Fruit fly (Drosophila melanogaster) whole organism, embryonic: ENCODE measurements around the gene CG2147.

ENCODE experiments used
- Abd-B ChIP-seq: fragments of 200-800 bp; sonication (Bioruptor generic); optimal IDR thresholded peaks from 2 replicates; lab custom pipeline; 2018; ENCODE audit warnings: missing biosample characterization, mild to moderate bottlenecking, missing genetic modification characterization, moderate library complexity
- Aef1 ChIP-seq: fragments of 200-800 bp; sonication (Bioruptor generic); IDR thresholded peaks from 3 replicates; pipeline ENCODE4 v1.3.6; 2022; ENCODE audit warnings: missing biosample characterization, missing genetic modification characterization
- Bgb ChIP-seq: fragments of 200-800 bp; sonication (Bioruptor generic); IDR thresholded peaks from 2 replicates; pipeline ENCODE4 v1.3.6; 2022; ENCODE audit warnings: missing biosample characterization, missing genetic modification characterization; ENCODE audit not compliant: partially characterized antibody
- CG10654 ChIP-seq: fragments of 200-800 bp; sonication (Bioruptor generic); optimal IDR thresholded peaks from 2 replicates; lab custom pipeline; 2016; ENCODE audit warnings: missing biosample characterization, missing genetic modification characterization
- CG11093 ChIP-seq: fragments of 200-800 bp; sonication (Bioruptor generic); IDR thresholded peaks from 3 replicates; pipeline ENCODE4 v1.3.6; 2022; ENCODE audit warnings: missing biosample characterization, missing genetic modification characterization
- CG11456 ChIP-seq: fragments of 200-800 bp; sonication (Bioruptor generic); IDR thresholded peaks from 3 replicates; pipeline ENCODE4 v1.3.6; 2022; ENCODE audit warnings: missing biosample characterization, missing genetic modification characterization
- CG11560 ChIP-seq: fragments of 200-800 bp; sonication (Bioruptor generic); IDR thresholded peaks from 3 replicates; pipeline ENCODE4 v1.3.6; 2022; ENCODE audit warnings: missing biosample characterization, missing genetic modification characterization
- CG11723 ChIP-seq: fragments of 200-800 bp; sonication (Bioruptor generic); optimal IDR thresholded peaks from 2 replicates; lab custom pipeline; 2017; ENCODE audit warnings: missing biosample characterization, mild to moderate bottlenecking, missing genetic modification characterization
- CG12942 ChIP-seq: fragments of 200-800 bp; sonication (Bioruptor generic); optimal IDR thresholded peaks from 3 replicates; lab custom pipeline; 2016; ENCODE audit warnings: missing biosample characterization, missing genetic modification characterization
- CG15011 ChIP-seq: fragments of 200-800 bp; sonication (Bioruptor generic); optimal IDR thresholded peaks from 3 replicates; lab custom pipeline; 2018; ENCODE audit warnings: missing biosample characterization, mild to moderate bottlenecking, missing genetic modification characterization
- CG1647 ChIP-seq: fragments of 200-800 bp; sonication (Bioruptor generic); optimal IDR thresholded peaks from 3 replicates; lab custom pipeline; 2016; ENCODE audit warnings: missing biosample characterization, missing genetic modification characterization
- CG2875 ChIP-seq: fragments of 200-800 bp; sonication (Bioruptor generic); optimal IDR thresholded peaks from 2 replicates; lab custom pipeline; 2017; ENCODE audit warnings: missing biosample characterization, mild to moderate bottlenecking, missing genetic modification characterization, missing genetic modification reagents
- CG31365 ChIP-seq: fragments of 200-800 bp; sonication (Bioruptor generic); optimal IDR thresholded peaks from 2 replicates; lab custom pipeline; 2018; ENCODE audit warnings: missing biosample characterization, mild to moderate bottlenecking, missing genetic modification characterization
- CG4360 ChIP-seq: fragments of 200-800 bp; sonication (Bioruptor generic); IDR thresholded peaks from 2 replicates; pipeline ENCODE4 v1.3.6; 2022; ENCODE audit warnings: missing biosample characterization, missing genetic modification characterization
- CG4617 ChIP-seq: fragments of 200-800 bp; sonication (Bioruptor generic); optimal IDR thresholded peaks from 3 replicates; lab custom pipeline; 2016; ENCODE audit warnings: missing biosample characterization, missing genetic modification characterization, borderline replicate concordance
- CG4854 ChIP-seq: fragments of 200-800 bp; sonication (Bioruptor generic); optimal IDR thresholded peaks from 2 replicates; lab custom pipeline; 2016; ENCODE audit warnings: missing biosample characterization, missing genetic modification characterization, inconsistent platforms
- CG8924 ChIP-seq: fragments of 200-800 bp; optimal IDR thresholded peaks from 3 replicates; lab custom pipeline; 2019; ENCODE audit warnings: missing biosample characterization, mild to moderate bottlenecking, missing genetic modification characterization, moderate library complexity
- CG8944 ChIP-seq: fragments of 200-800 bp; sonication (Bioruptor generic); optimal IDR thresholded peaks from 3 replicates; lab custom pipeline; 2016; ENCODE audit warnings: missing biosample characterization, missing genetic modification characterization
- CG9727 ChIP-seq: fragments of 200-800 bp; sonication (Bioruptor generic); optimal IDR thresholded peaks from 3 replicates; lab custom pipeline; 2017; ENCODE audit warnings: missing biosample characterization, mild to moderate bottlenecking, missing genetic modification characterization
- Deaf1 ChIP-seq: fragments of 200-800 bp; optimal IDR thresholded peaks from 3 replicates; lab custom pipeline; 2019; ENCODE audit warnings: missing biosample characterization, mild to moderate bottlenecking, missing genetic modification characterization, moderate library complexity
- Dref ChIP-seq: fragments of 200-800 bp; sonication (Bioruptor generic); IDR thresholded peaks from 2 replicates; pipeline ENCODE4 v1.3.6; 2022; ENCODE audit warnings: missing biosample characterization, missing genetic modification characterization
- Drgx ChIP-seq: fragments of 200-800 bp; sonication (Bioruptor generic); IDR thresholded peaks from 2 replicates; pipeline ENCODE4 v1.3.6; 2022; ENCODE audit warnings: missing biosample characterization, missing genetic modification characterization
- Ets97D ChIP-seq: fragments of 200-800 bp; sonication (Bioruptor generic); optimal IDR thresholded peaks from 3 replicates; lab custom pipeline; 2016; ENCODE audit warnings: missing biosample characterization, missing genetic modification characterization
- Fer1 ChIP-seq: fragments of 200-800 bp; sonication (Bioruptor generic); optimal IDR thresholded peaks from 2 replicates; lab custom pipeline; 2017; ENCODE audit warnings: missing biosample characterization, mild to moderate bottlenecking, missing genetic modification characterization
- HLH4C ChIP-seq: fragments of 200-800 bp; sonication (Bioruptor generic); IDR thresholded peaks from 3 replicates; pipeline ENCODE4 v1.3.6; 2022; ENCODE audit warnings: missing biosample characterization, missing genetic modification characterization; ENCODE audit not compliant: partially characterized antibody
- Hmr ChIP-seq: fragments of 200-800 bp; sonication (Bioruptor generic); optimal IDR thresholded peaks from 3 replicates; lab custom pipeline; 2017; ENCODE audit warnings: mild to moderate bottlenecking, missing biosample characterization, missing genetic modification reagents, missing genetic modification characterization
- Nf-YA ChIP-seq: fragments of 200-800 bp; sonication (Bioruptor generic); IDR thresholded peaks from 2 replicates; pipeline ENCODE4 v1.3.6; 2022; ENCODE audit warnings: missing biosample characterization, missing genetic modification characterization
- Oli ChIP-seq: fragments of 200-800 bp; sonication (Bioruptor generic); optimal IDR thresholded peaks from 2 replicates; lab custom pipeline; 2018; ENCODE audit warnings: missing biosample characterization, mild to moderate bottlenecking, missing genetic modification characterization, moderate library complexity
- bsh ChIP-seq, 2 experiments: fragments of 200-800 bp; sonication (Bioruptor generic); optimal IDR thresholded peaks; 2 replicates each; lab custom pipeline; 2017 to 2018; ENCODE audit warnings: mild to moderate bottlenecking in 2 of 2, missing biosample characterization in 2 of 2, missing genetic modification characterization in 2 of 2, moderate library complexity in 1 of 2
- caup ChIP-seq: fragments of 200-800 bp; sonication (Bioruptor generic); optimal IDR thresholded peaks from 3 replicates; lab custom pipeline; 2017; ENCODE audit warnings: missing biosample characterization, mild to moderate bottlenecking, missing genetic modification characterization, moderate library complexity; ENCODE audit not compliant: severe bottlenecking
- danr ChIP-seq: fragments of 200-800 bp; sonication (Bioruptor generic); IDR thresholded peaks from 2 replicates; pipeline ENCODE4 v1.3.6; 2022; ENCODE audit warnings: missing biosample characterization, missing genetic modification characterization
- emc ChIP-seq: fragments of 200-800 bp; sonication (Bioruptor generic); optimal IDR thresholded peaks from 2 replicates; lab custom pipeline; 2016; ENCODE audit warnings: missing biosample characterization, missing genetic modification characterization
- ems ChIP-seq: fragments of 200-800 bp; sonication (Bioruptor generic); optimal IDR thresholded peaks from 3 replicates; lab custom pipeline; 2016; ENCODE audit warnings: missing biosample characterization, missing genetic modification characterization
- eve ChIP-seq, 2 experiments: fragments of >200 bp; optimal IDR thresholded peaks; 2 replicates each; lab custom pipeline; 2017; ENCODE audit warnings: missing biosample characterization in 2 of 2, missing genetic modification characterization in 2 of 2
- gfzf ChIP-seq: fragments of 200-800 bp; sonication (Bioruptor generic); optimal IDR thresholded peaks from 2 replicates; lab custom pipeline; 2016; ENCODE audit warnings: missing biosample characterization, mild to moderate bottlenecking, missing genetic modification characterization, moderate library complexity
- gro ChIP-seq: fragments of 200-800 bp; sonication (Bioruptor generic); optimal IDR thresholded peaks from 2 replicates; lab custom pipeline; 2016; ENCODE audit warnings: missing biosample characterization, missing genetic modification characterization
- h ChIP-seq: fragments of >200 bp; optimal IDR thresholded peaks from 2 replicates; lab custom pipeline; 2017
- nerfin-2 ChIP-seq: fragments of 200-800 bp; sonication (Bioruptor generic); IDR thresholded peaks from 2 replicates; pipeline ENCODE4 v1.3.6; 2022; ENCODE audit warnings: missing biosample characterization, missing genetic modification characterization; ENCODE audit not compliant: partially characterized antibody
- org-1 ChIP-seq: fragments of 200-800 bp; sonication (Bioruptor generic); optimal IDR thresholded peaks from 2 replicates; lab custom pipeline; 2017; ENCODE audit warnings: missing biosample characterization, missing genetic modification characterization
- pan ChIP-seq, 4 experiments: fragments of >200 bp in 3 of 4; fragments of 200-800 bp in 1 of 4; sonication (Bioruptor generic) in 1 of 4; optimal IDR thresholded peaks in 3 of 4; IDR thresholded peaks in 1 of 4; 2 replicates each; pipeline versions ENCODE4 v1.3.6 to Lab custom; 2017 to 2022; ENCODE audit warnings: missing biosample characterization in 2 of 4, missing genetic modification characterization in 2 of 4, mixed read lengths in 1 of 4
- peb ChIP-seq: fragments of 200-800 bp; sonication (Bioruptor generic); IDR thresholded peaks from 2 replicates; pipeline ENCODE4 v1.3.6; 2022; ENCODE audit warnings: missing biosample characterization, missing genetic modification characterization
- pros ChIP-seq: fragments of 200-800 bp; sonication (Bioruptor generic); optimal IDR thresholded peaks from 3 replicates; lab custom pipeline; 2019; ENCODE audit warnings: missing biosample characterization, mild to moderate bottlenecking, missing genetic modification characterization, moderate library complexity
- pum ChIP-seq: fragments of 200-800 bp; sonication (Bioruptor generic); optimal IDR thresholded peaks from 2 replicates; lab custom pipeline; 2016; ENCODE audit warnings: missing biosample characterization, missing genetic modification characterization
- row ChIP-seq: fragments of 200-800 bp; sonication (Bioruptor generic); IDR thresholded peaks from 3 replicates; pipeline ENCODE4 v1.3.6; 2022; ENCODE audit warnings: missing biosample characterization, missing genetic modification characterization
- slou ChIP-seq: fragments of 200-800 bp; sonication (Bioruptor generic); optimal IDR thresholded peaks from 3 replicates; lab custom pipeline; 2016; ENCODE audit warnings: missing biosample characterization, missing genetic modification characterization
- stc ChIP-seq: fragments of 200-800 bp; sonication (Bioruptor generic); IDR thresholded peaks from 2 replicates; pipeline ENCODE4 v1.3.6; 2022; ENCODE audit warnings: missing biosample characterization, missing genetic modification characterization
- sug ChIP-seq: fragments of 200-800 bp; optimal IDR thresholded peaks from 2 replicates; lab custom pipeline; 2019; ENCODE audit warnings: missing biosample characterization, mild to moderate bottlenecking, missing genetic modification characterization, moderate library complexity
- twi ChIP-seq: fragments of 200-800 bp; optimal IDR thresholded peaks from 2 replicates; lab custom pipeline; 2019; ENCODE audit warnings: missing biosample characterization, mild to moderate bottlenecking, missing genetic modification characterization, moderate library complexity
- unc-4 ChIP-seq: fragments of 200-800 bp; sonication (Bioruptor generic); IDR thresholded peaks from 2 replicates; pipeline ENCODE4 v1.3.6; 2022; ENCODE audit warnings: missing biosample characterization, missing genetic modification characterization; ENCODE audit not compliant: partially characterized antibody
- usp ChIP-seq: fragments of >200 bp; optimal IDR thresholded peaks from 2 replicates; lab custom pipeline; 2017; ENCODE audit warnings: missing biosample characterization, missing genetic modification characterization

The CG2147 gene

dm6 chrX:8271363-8272061 lies 31.0 kb downstream of the CG2147 start, which contains the start of gene Corp (continued):
- TF ChIP-seq caup (GFP tag; lab: Kevin White, UChicago) (no peak), pum (no peak), CG8924 (tag; lab: Kevin White, UChicago) (peak; percentile 55), danr (GFP tag; lab: Robert Waterston, UW) (no peak), ems (GFP tag; lab: Kevin White, UChicago) (no peak), CG2875 (GFP tag; lab: Kevin White, UChicago) (no peak), CG4617 (GFP tag; lab: Kevin White, UChicago) (no peak), nerfin-2 (GFP tag; lab: Robert Waterston, UW) (no peak), HLH4C (no peak), peb (no peak), org-1 (GFP tag; lab: Kevin White, UChicago) (no peak), Hmr (GFP tag; lab: Kevin White, UChicago) (peak; percentile 5), CG11093 (GFP tag; lab: Robert Waterston, UW) (no peak), CG10654 (GFP tag; lab: Kevin White, UChicago) (no peak), sug (tag; lab: Kevin White, UChicago) (no peak), twi (no peak), CG11560 (tag; lab: Robert Waterston, UW) (no peak), Abd-B (GFP tag; lab: Kevin White, UChicago) (no peak), Oli (tag; lab: Kevin White, UChicago) (peak; percentile 44), CG11456 (no peak), stc (GFP tag; lab: Robert Waterston, UW) (peak; percentile 54), slou (GFP tag; lab: Kevin White, UChicago) (no peak), Nf-YA (GFP tag; lab: Robert Waterston, UW) (no peak), Dref (GFP tag; lab: Robert Waterston, UW) (no peak), Ets97D (no peak), CG15011 (GFP tag; lab: Kevin White, UChicago) (no peak), CG8944 (no peak), CG1647 (GFP tag; lab: Kevin White, UChicago) (no peak), pros (GFP tag; lab: Kevin White, UChicago) (peak; percentile 56), Drgx (peak; percentile 68), CG11723 (GFP tag; lab: Kevin White, UChicago) (no peak), unc-4 (GFP tag; lab: Robert Waterston, UW) (no peak), Aef1 (GFP tag; lab: Robert Waterston, UW) (no peak), eve (GFP tag; optimal IDR thresholded peaks at IDR 0.05; lab: Kevin White, UChicago) (no peak), pan (optimal IDR thresholded peaks at IDR 0.05; lab: Kevin White, UChicago) (no peak), pan (GFP tag; optimal IDR thresholded peaks at IDR 0.05 in 1 of 2, IDR thresholded peaks at IDR 0.05 in 1 of 2) (peak in 1 of 2 experiments; percentile 68), Bgb (GFP tag; lab: Robert Waterston, UW) (no peak), h (no peak), CG9727 (GFP tag; lab: Kevin White, UChicago) (peak; percentile 22), Deaf1 (peak; percentile 16), gro (no peak), usp (GFP tag; lab: Kevin White, UChicago) (no peak), CG4854 (GFP tag; lab: Kevin White, UChicago) (no peak), CG12942 (GFP tag; lab: Kevin White, UChicago) (no peak), Fer1 (GFP tag; lab: Kevin White, UChicago) (peak; percentile 23), emc (GFP tag; lab: Kevin White, UChicago) (no peak), CG31365 (tag; lab: Kevin White, UChicago) (peak; percentile 73), gfzf (GFP tag; lab: Kevin White, UChicago) (no peak), bsh (GFP tag; optimal IDR thresholded peaks at IDR 0.05; lab: Kevin White, UChicago) (peak; percentile 32 to 33), CG4360 (GFP tag; lab: Robert Waterston, UW) (peak; percentile 73), row (peak; percentile 44; the same call in 2 of the 3 replicates)
